Fruit fly (Drosophila melanogaster) whole organism, prepupa: ENCODE results near the gene CG7227.

ENCODE experiments used
- Blimp-1 ChIP-seq: fragments of 200-800 bp; sonication (Bioruptor generic); optimal IDR thresholded peaks from 3 replicates; lab custom pipeline; 2017; ENCODE audit warnings: missing biosample characterization, missing genetic modification characterization, mild to moderate bottlenecking, moderate library complexity, missing genetic modification reagents
- CG10631 ChIP-seq: fragments of 200-800 bp; sonication (Bioruptor generic); optimal IDR thresholded peaks from 2 replicates; lab custom pipeline; 2016; ENCODE audit warnings: missing biosample characterization, missing genetic modification characterization
- CG11294 ChIP-seq: fragments of 200-800 bp; sonication (Bioruptor generic); IDR thresholded peaks from 2 replicates; pipeline ENCODE4 v1.3.6; 2022; ENCODE audit warnings: missing biosample characterization, missing genetic modification characterization
- CG11762 ChIP-seq: fragments of 200-800 bp; sonication (Bioruptor generic); optimal IDR thresholded peaks from 3 replicates; lab custom pipeline; 2016; ENCODE audit warnings: missing biosample characterization, missing genetic modification characterization; ENCODE audit not compliant: insufficient read depth
- CG15336 ChIP-seq: fragments of 200-800 bp; sonication (Bioruptor generic); IDR thresholded peaks from 2 replicates; pipeline ENCODE4 v1.3.6; 2022; ENCODE audit warnings: missing biosample characterization, missing genetic modification characterization
- CG16779 ChIP-seq: fragments of 200-800 bp; sonication (Bioruptor generic); optimal IDR thresholded peaks from 3 replicates; lab custom pipeline; 2017; ENCODE audit warnings: missing biosample characterization, mild to moderate bottlenecking, missing genetic modification characterization
- CG32006 ChIP-seq: fragments of 200-800 bp; sonication (Bioruptor generic); optimal IDR thresholded peaks from 3 replicates; lab custom pipeline; 2017; ENCODE audit warnings: missing biosample characterization, mild to moderate bottlenecking, missing genetic modification characterization
- CG3919 ChIP-seq: fragments of 200-800 bp; sonication (Bioruptor generic); optimal IDR thresholded peaks from 3 replicates; lab custom pipeline; 2016; ENCODE audit warnings: missing biosample characterization, missing genetic modification characterization
- CG4318 ChIP-seq: fragments of 200-800 bp; sonication (Bioruptor generic); optimal IDR thresholded peaks from 3 replicates; lab custom pipeline; 2017; ENCODE audit warnings: missing biosample characterization, mild to moderate bottlenecking, missing genetic modification characterization
- CG6163 ChIP-seq: fragments of 200-800 bp; sonication (Bioruptor generic); IDR thresholded peaks from 3 replicates; pipeline ENCODE4 v1.3.6; 2022; ENCODE audit warnings: missing biosample characterization, missing genetic modification characterization
- CG6276 ChIP-seq: fragments of 200-800 bp; sonication (Bioruptor generic); optimal IDR thresholded peaks from 2 replicates; lab custom pipeline; 2017; ENCODE audit warnings: missing biosample characterization, mild to moderate bottlenecking, missing genetic modification characterization
- CG6792 ChIP-seq: fragments of 200-800 bp; sonication (Bioruptor generic); optimal IDR thresholded peaks from 3 replicates; lab custom pipeline; 2016; ENCODE audit warnings: missing biosample characterization, missing genetic modification characterization
- CG6808 ChIP-seq: fragments of 200-800 bp; sonication (Bioruptor generic); optimal IDR thresholded peaks from 3 replicates; lab custom pipeline; 2017; ENCODE audit warnings: missing biosample characterization, missing genetic modification characterization, mild to moderate bottlenecking, moderate library complexity, missing genetic modification reagents
- CG6854 ChIP-seq: fragments of 200-800 bp; sonication (Bioruptor generic); optimal IDR thresholded peaks from 2 replicates; lab custom pipeline; 2017; ENCODE audit warnings: missing biosample characterization, mild to moderate bottlenecking, missing genetic modification characterization
- CG7368 ChIP-seq: fragments of 200-800 bp; sonication (Bioruptor generic); optimal IDR thresholded peaks from 3 replicates; lab custom pipeline; 2016; ENCODE audit warnings: missing biosample characterization, missing genetic modification characterization
- CG8119 ChIP-seq: fragments of 200-800 bp; sonication (Bioruptor generic); IDR thresholded peaks from 3 replicates; pipeline ENCODE4 v1.3.6; 2022; ENCODE audit warnings: missing biosample characterization, missing genetic modification characterization
- CG8319 ChIP-seq: fragments of 200-800 bp; sonication (Bioruptor generic); optimal IDR thresholded peaks from 3 replicates; lab custom pipeline; 2016; ENCODE audit warnings: missing biosample characterization, missing genetic modification characterization
- CG9139 ChIP-seq: fragments of 200-800 bp; sonication (Bioruptor generic); optimal IDR thresholded peaks from 3 replicates; lab custom pipeline; 2017; ENCODE audit warnings: missing biosample characterization, mild to moderate bottlenecking, missing genetic modification characterization
- Eip75B ChIP-seq: fragments of 200-800 bp; sonication (Bioruptor generic); optimal IDR thresholded peaks from 3 replicates; lab custom pipeline; 2016; ENCODE audit warnings: missing biosample characterization, missing genetic modification characterization
- Eip78C ChIP-seq: fragments of 200-800 bp; sonication (Bioruptor generic); peaks from one replicate; lab custom pipeline; 2016; ENCODE audit warnings: missing biosample characterization, missing genetic modification characterization
- Ets96B ChIP-seq: fragments of 200-800 bp; optimal IDR thresholded peaks from 2 replicates; lab custom pipeline; 2019; ENCODE audit warnings: missing biosample characterization, mild to moderate bottlenecking, missing genetic modification characterization, moderate library complexity
- Gug ChIP-seq: fragments of 200-800 bp; sonication (Bioruptor generic); IDR thresholded peaks from 2 replicates; pipeline ENCODE4 v1.3.6; 2022; ENCODE audit warnings: missing biosample characterization, missing genetic modification characterization
- Hr38 ChIP-seq: sonication (Bioruptor generic); optimal IDR thresholded peaks from 2 replicates; lab custom pipeline; 2016; ENCODE audit warnings: missing biosample characterization, missing genetic modification characterization
- Hr39 ChIP-seq: fragments of 200-800 bp; sonication (Bioruptor generic); optimal IDR thresholded peaks from 2 replicates; lab custom pipeline; 2016; ENCODE audit warnings: missing biosample characterization, missing genetic modification characterization
- Hr4 ChIP-seq: fragments of 200-800 bp; sonication (Bioruptor generic); optimal IDR thresholded peaks from 3 replicates; lab custom pipeline; 2016; ENCODE audit warnings: missing biosample characterization, missing genetic modification characterization
- Lpt ChIP-seq: fragments of 200-800 bp; sonication (Bioruptor generic); optimal IDR thresholded peaks from 3 replicates; lab custom pipeline; 2016; ENCODE audit warnings: missing biosample characterization, missing genetic modification characterization
- Met ChIP-seq: fragments of 200-800 bp; sonication (Bioruptor generic); optimal IDR thresholded peaks from 3 replicates; lab custom pipeline; 2016; ENCODE audit warnings: missing biosample characterization, missing genetic modification characterization
- OdsH ChIP-seq: fragments of 200-800 bp; sonication (Bioruptor generic); optimal IDR thresholded peaks from 3 replicates; lab custom pipeline; 2016; ENCODE audit warnings: missing biosample characterization, missing genetic modification characterization
- Smox ChIP-seq: fragments of 200-800 bp; sonication (Bioruptor generic); optimal IDR thresholded peaks from 3 replicates; lab custom pipeline; 2016; ENCODE audit warnings: missing biosample characterization, missing genetic modification characterization
- Sox102F ChIP-seq: fragments of 200-800 bp; sonication (Bioruptor generic); optimal IDR thresholded peaks from 2 replicates; lab custom pipeline; 2016; ENCODE audit warnings: missing biosample characterization, mild to moderate bottlenecking, missing genetic modification characterization
- Sox14 ChIP-seq: fragments of 200-800 bp; sonication (Bioruptor generic); optimal IDR thresholded peaks from 3 replicates; lab custom pipeline; 2016; ENCODE audit warnings: missing biosample characterization, missing genetic modification characterization
- achi ChIP-seq: fragments of 200-800 bp; sonication (Bioruptor generic); optimal IDR thresholded peaks from 3 replicates; lab custom pipeline; 2016; ENCODE audit warnings: missing biosample characterization, missing genetic modification characterization
- acj6 ChIP-seq: fragments of 200-800 bp; sonication (Bioruptor generic); optimal IDR thresholded peaks from 3 replicates; lab custom pipeline; 2016; ENCODE audit warnings: missing biosample characterization, missing genetic modification characterization
- dsx ChIP-seq: fragments of 200-800 bp; optimal IDR thresholded peaks from 3 replicates; lab custom pipeline; 2019; ENCODE audit warnings: missing biosample characterization, mild to moderate bottlenecking, missing genetic modification characterization, moderate library complexity; ENCODE audit not compliant: poor library complexity, severe bottlenecking
- eg ChIP-seq: fragments of 200-800 bp; sonication (Bioruptor generic); IDR thresholded peaks from 3 replicates; pipeline ENCODE4 v1.3.6; 2022; ENCODE audit warnings: missing biosample characterization, missing genetic modification characterization
- esn ChIP-seq: fragments of 200-800 bp; sonication (Bioruptor generic); optimal IDR thresholded peaks from 2 replicates; lab custom pipeline; 2016; ENCODE audit warnings: missing biosample characterization, mild to moderate bottlenecking, missing genetic modification characterization, moderate library complexity
- fd59A ChIP-seq: fragments of 200-800 bp; sonication (Bioruptor generic); optimal IDR thresholded peaks from 2 replicates; lab custom pipeline; 2017; ENCODE audit warnings: missing biosample characterization, mild to moderate bottlenecking, missing genetic modification characterization, missing genetic modification reagents
- fd85E ChIP-seq: fragments of 200-800 bp; sonication (Bioruptor generic); optimal IDR thresholded peaks from 3 replicates; lab custom pipeline; 2016; ENCODE audit warnings: missing biosample characterization, missing genetic modification characterization
- fkh ChIP-seq: fragments of 200-800 bp; sonication (Bioruptor generic); optimal IDR thresholded peaks from 3 replicates; lab custom pipeline; 2017; ENCODE audit warnings: missing biosample characterization, mild to moderate bottlenecking, missing genetic modification characterization, moderate library complexity
- net ChIP-seq: fragments of 200-800 bp; sonication (Bioruptor generic); optimal IDR thresholded peaks from 3 replicates; lab custom pipeline; 2016; ENCODE audit warnings: missing biosample characterization, missing genetic modification characterization
- salr ChIP-seq, 2 experiments: fragments of 200-800 bp; sonication (Bioruptor generic); optimal IDR thresholded peaks; 3 replicates each; lab custom pipeline; 2016 to 2018; ENCODE audit warnings: missing biosample characterization in 2 of 2, missing genetic modification characterization in 2 of 2, mild to moderate bottlenecking in 1 of 2
- svp ChIP-seq: fragments of 200-800 bp; sonication (Bioruptor generic); peaks from one replicate; lab custom pipeline; 2016; ENCODE audit warnings: missing biosample characterization, missing genetic modification characterization
- topi ChIP-seq: fragments of 200-800 bp; sonication (Bioruptor generic); optimal IDR thresholded peaks from 3 replicates; lab custom pipeline; 2016; ENCODE audit warnings: missing biosample characterization, missing genetic modification characterization
- vri ChIP-seq: fragments of 200-800 bp; sonication (Bioruptor generic); optimal IDR thresholded peaks from 3 replicates; lab custom pipeline; 2016; ENCODE audit warnings: missing biosample characterization, mild to moderate bottlenecking, missing genetic modification characterization

CG7227 gene

dm6 chr2L:7957068-7957868 lies 40.7 kb downstream of the CG7227 start (continued):
- TF ChIP-seq Sox102F (GFP tag; lab: Kevin White, UChicago) (no peak), net (GFP tag; lab: Kevin White, UChicago) (no peak), CG3919 (no peak), CG9139 (no peak), CG6163 (GFP tag; lab: Robert Waterston, UW) (peak; percentile 32; the same call in 1 of the 3 replicates), Eip78C (peak; percentile 70), CG8319 (GFP tag; lab: Kevin White, UChicago) (no peak), CG11294 (GFP tag; lab: Robert Waterston, UW) (no peak; the same call in 1 of the 2 replicates), salr (GFP tag; optimal IDR thresholded peaks at IDR 0.05; lab: Kevin White, UChicago) (peak in 1 of 2 experiments; percentile 49), Eip75B (GFP tag; lab: Kevin White, UChicago) (no peak), Blimp-1 (GFP tag; lab: Kevin White, UChicago) (no peak), CG16779 (tag; lab: Kevin White, UChicago) (no peak), Met (GFP tag; lab: Kevin White, UChicago) (peak; percentile 8), dsx (no peak), fd59A (GFP tag; lab: Kevin White, UChicago) (no peak), Hr38 (no peak), fd85E (GFP tag; lab: Kevin White, UChicago) (no peak), Smox (no peak)
- TF ChIP-seq, all 60 proteins: peak for 13

dm6 chr2L:7956310-7957067 lies 41.5 kb downstream of the CG7227 start:
- TF ChIP-seq Gug (GFP tag; lab: Robert Waterston, UW) (peak; percentile 52; the same call in 1 of the 2 replicates), vri (GFP tag; lab: Kevin White, UChicago) (no peak), eg (GFP tag; lab: Robert Waterston, UW) (peak; percentile 72), CG11762 (GFP tag; lab: Kevin White, UChicago) (peak; percentile 4), Sox14 (GFP tag; lab: Kevin White, UChicago) (peak; percentile 26), Ets96B (tag; lab: Kevin White, UChicago) (no peak), CG11294 (GFP tag; lab: Robert Waterston, UW) (peak; percentile 41; the same call in 1 of the 2 replicates), Hr39 (GFP tag; lab: Kevin White, UChicago) (no peak), Lpt (no peak), Eip75B (GFP tag; lab: Kevin White, UChicago) (peak; percentile 18), CG8119 (GFP tag; lab: Robert Waterston, UW) (peak; percentile 60), CG3919 (peak; percentile 10), CG6792 (GFP tag; lab: Kevin White, UChicago) (no peak), CG10631 (GFP tag; lab: Kevin White, UChicago) (peak; percentile 48), Met (GFP tag; lab: Kevin White, UChicago) (no peak), CG4318 (GFP tag; lab: Kevin White, UChicago) (peak; percentile 26), CG32006 (GFP tag; lab: Kevin White, UChicago) (peak; percentile 76), achi (GFP tag; lab: Kevin White, UChicago) (peak; percentile 27), esn (peak; percentile 6), CG15336 (peak; percentile 76), salr (GFP tag; optimal IDR thresholded peaks at IDR 0.05; lab: Kevin White, UChicago) (peak in 1 of 2 experiments; percentile 25), CG7368 (GFP tag; lab: Kevin White, UChicago) (no peak), svp (GFP tag; lab: Kevin White, UChicago) (peak; percentile 47), Hr38 (no peak), fkh (no peak), Hr4 (peak; percentile 62), OdsH (peak; percentile 34), CG6163 (GFP tag; lab: Robert Waterston, UW) (peak; percentile 44; the same call in 2 of the 3 replicates), acj6 (GFP tag; lab: Kevin White, UChicago) (peak; percentile 21), Eip78C (peak; percentile 73), CG6276 (GFP tag; lab: Kevin White, UChicago) (peak; percentile 42), CG6808 (no peak), net (GFP tag; lab: Kevin White, UChicago) (peak; percentile 8), Blimp-1 (GFP tag; lab: Kevin White, UChicago) (no peak), topi (GFP tag; lab: Kevin White, UChicago) (no peak), CG6854 (GFP tag; lab: Kevin White, UChicago) (no peak)
- TF ChIP-seq, all 60 proteins: peak for 23
